Fruit fly (Drosophila melanogaster) whole organism: ENCODE data around the gene CG14324.

Experiments used
- Dll ChIP-seq: fragments of >200 bp; optimal IDR thresholded peaks from 2 replicates; lab custom pipeline; 2017
- EcR ChIP-seq, 2 experiments: fragments of >200 bp; optimal IDR thresholded peaks; 2 replicates each; lab custom pipeline; 2017; ENCODE audit warnings: missing biosample characterization in 2 of 2, missing genetic modification characterization in 2 of 2, missing genetic modification reagents in 2 of 2
- pan ChIP-seq: fragments of >200 bp; optimal IDR thresholded peaks from 2 replicates; lab custom pipeline; 2017
- psq ChIP-seq: fragments of >200 bp; optimal IDR thresholded peaks from 2 replicates; lab custom pipeline; 2017
- usp ChIP-seq: fragments of >200 bp; optimal IDR thresholded peaks from 2 replicates; lab custom pipeline; 2017; ENCODE audit warnings: missing biosample characterization, missing genetic modification characterization, mixed read lengths

dm6 chr3R:17605872-17606271 lies 12.7 kb downstream of the CG14324 start, which contains the start of gene sll:
- TF ChIP-seq psq (no peak), pan (lab: Kevin White, UChicago) (no peak), usp (no peak), EcR (GFP tag; optimal IDR thresholded peaks at IDR 0.05; lab: Kevin White, UChicago) (no peak), Dll (no peak)
